Fruit fly (Drosophila melanogaster) whole organism, pupa: ENCODE data around the gene snk.

Experiments
- CG10348 ChIP-seq: fragments of 200-800 bp; sonication (Bioruptor generic); IDR thresholded peaks from 2 replicates; pipeline ENCODE4 v1.3.6; 2022; ENCODE audit warnings: missing biosample characterization, missing genetic modification characterization
- CG12605 ChIP-seq: fragments of 200-800 bp; sonication (Bioruptor generic); IDR thresholded peaks from 2 replicates; pipeline ENCODE4 v1.3.6; 2022; ENCODE audit warnings: missing biosample characterization, missing genetic modification characterization
- CG13204 ChIP-seq: fragments of 200-800 bp; sonication (Bioruptor generic); optimal IDR thresholded peaks from 2 replicates; lab custom pipeline; 2018; ENCODE audit warnings: missing biosample characterization, mild to moderate bottlenecking, missing genetic modification characterization, moderate library complexity
- CG14655 ChIP-seq: fragments of 200-800 bp; sonication (Bioruptor generic); optimal IDR thresholded peaks from 3 replicates; lab custom pipeline; 2017; ENCODE audit warnings: mild to moderate bottlenecking, missing biosample characterization, missing genetic modification reagents, missing genetic modification characterization
- CG15710 ChIP-seq: fragments of 200-800 bp; sonication (Bioruptor generic); optimal IDR thresholded peaks from 2 replicates; lab custom pipeline; 2018; ENCODE audit warnings: missing biosample characterization, mild to moderate bottlenecking, missing genetic modification characterization, moderate library complexity
- CG17806 ChIP-seq: fragments of 200-800 bp; sonication (Bioruptor generic); optimal IDR thresholded peaks from 2 replicates; lab custom pipeline; 2018; ENCODE audit warnings: missing biosample characterization, mild to moderate bottlenecking, missing genetic modification characterization, moderate library complexity
- CG32121 ChIP-seq: fragments of 200-800 bp; sonication (Bioruptor generic); IDR thresholded peaks from 2 replicates; pipeline ENCODE4 v1.3.6; 2022; ENCODE audit warnings: missing biosample characterization, missing genetic modification characterization
- CG34367 ChIP-seq: fragments of 200-800 bp; sonication (Bioruptor generic); optimal IDR thresholded peaks from 2 replicates; lab custom pipeline; 2018; ENCODE audit warnings: missing biosample characterization, mild to moderate bottlenecking, missing genetic modification characterization
- CG4496 ChIP-seq: fragments of 200-800 bp; sonication (Bioruptor generic); IDR thresholded peaks from 3 replicates; pipeline ENCODE4 v1.3.6; 2022; ENCODE audit warnings: missing biosample characterization, missing genetic modification characterization
- CG8159 ChIP-seq: fragments of 200-800 bp; sonication (Bioruptor generic); optimal IDR thresholded peaks from 3 replicates; lab custom pipeline; 2018; ENCODE audit warnings: missing biosample characterization, mild to moderate bottlenecking, missing genetic modification characterization, moderate library complexity
- CG8301 ChIP-seq: fragments of 200-800 bp; sonication (Bioruptor generic); optimal IDR thresholded peaks from 2 replicates; lab custom pipeline; 2018; ENCODE audit warnings: missing biosample characterization, mild to moderate bottlenecking, missing genetic modification characterization
- CG9948 ChIP-seq: fragments of 200-800 bp; sonication (Bioruptor generic); optimal IDR thresholded peaks from 2 replicates; lab custom pipeline; 2018; ENCODE audit warnings: missing biosample characterization, mild to moderate bottlenecking, missing genetic modification characterization, moderate library complexity
- D1 ChIP-seq: fragments of 200-800 bp; sonication (Bioruptor generic); optimal IDR thresholded peaks from 2 replicates; lab custom pipeline; 2018; ENCODE audit warnings: missing biosample characterization, mild to moderate bottlenecking, missing genetic modification characterization, moderate library complexity
- EcR ChIP-seq: fragments of 200-800 bp; sonication (Bioruptor generic); optimal IDR thresholded peaks from 3 replicates; lab custom pipeline; 2019; ENCODE audit warnings: missing biosample characterization, missing genetic modification characterization, mild to moderate bottlenecking, moderate library complexity, missing genetic modification reagents
- Ets98B ChIP-seq: fragments of 200-800 bp; sonication (Bioruptor generic); IDR thresholded peaks from 2 replicates; pipeline ENCODE4 v1.3.6; 2022; ENCODE audit warnings: missing biosample characterization, missing genetic modification characterization
- Pif1A ChIP-seq: fragments of 200-800 bp; sonication (Bioruptor generic); optimal IDR thresholded peaks from 3 replicates; lab custom pipeline; 2016; ENCODE audit warnings: missing biosample characterization, missing genetic modification characterization
- Pif1B ChIP-seq: fragments of 200-800 bp; sonication (Bioruptor generic); optimal IDR thresholded peaks from 3 replicates; lab custom pipeline; 2016; ENCODE audit warnings: missing biosample characterization, missing genetic modification characterization
- Snoo ChIP-seq: fragments of 200-800 bp; sonication (Bioruptor generic); optimal IDR thresholded peaks from 3 replicates; lab custom pipeline; 2017; ENCODE audit warnings: missing biosample characterization, mild to moderate bottlenecking, missing genetic modification characterization, inconsistent platforms
- fd96Ca ChIP-seq: fragments of 200-800 bp; sonication (Bioruptor generic); IDR thresholded peaks from 3 replicates; pipeline ENCODE4 v1.3.6; 2022; ENCODE audit warnings: missing biosample characterization, missing genetic modification characterization
- gl ChIP-seq: fragments of 200-800 bp; sonication (Bioruptor generic); optimal IDR thresholded peaks from 2 replicates; lab custom pipeline; 2018; ENCODE audit warnings: missing biosample characterization, mild to moderate bottlenecking, missing genetic modification characterization
- rn ChIP-seq: fragments of 200-800 bp; sonication (Bioruptor generic); IDR thresholded peaks from 2 replicates; pipeline ENCODE4 v1.3.6; 2022; ENCODE audit warnings: missing biosample characterization, missing genetic modification characterization

Gene snk

DNA sequence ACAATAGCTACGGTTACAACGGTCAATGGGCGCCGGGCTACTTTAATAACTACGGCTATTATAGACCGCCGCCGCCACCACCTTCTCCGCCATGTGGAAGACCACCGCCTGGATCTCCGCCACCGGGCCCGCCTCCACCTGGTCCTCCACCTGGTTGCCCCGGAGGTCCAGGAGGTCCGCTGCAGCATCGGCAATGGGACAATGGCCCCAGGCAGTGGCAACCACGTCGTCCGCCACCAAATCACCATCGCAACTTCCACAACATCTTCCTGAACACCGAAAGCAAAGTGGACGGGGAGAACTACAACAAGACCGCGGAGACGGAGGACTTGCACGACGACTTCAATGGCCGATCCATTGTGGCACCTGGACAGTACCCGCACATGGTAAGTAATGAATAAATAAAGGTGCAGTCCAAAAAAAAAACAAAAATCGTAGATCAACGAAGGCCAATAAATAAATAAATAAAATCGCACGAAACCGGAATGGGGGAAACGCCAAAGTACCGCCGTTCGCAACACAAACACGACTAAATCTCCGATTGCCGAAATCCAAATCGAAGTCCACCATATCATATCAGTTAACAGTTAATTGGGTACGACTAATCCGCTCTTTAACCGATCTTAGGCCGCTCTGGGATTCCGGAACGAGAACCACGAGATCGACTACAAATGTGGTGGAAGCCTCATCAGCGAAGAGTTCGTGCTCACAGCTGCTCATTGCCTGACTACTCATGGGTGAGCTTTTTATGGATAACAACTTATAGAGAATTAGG is at the start of gene snk:
Gene snk, minus strand, starts transcription at position 513 of the 775 bp plus-strand sequence.
- TF ChIP-seq fd96Ca (0 out of 3 replicates have a peak, but pooled peaks have one; percentile 6), gl (tag; lab: Kevin White, UChicago) (no peak)
- TF ChIP-seq, all 21 proteins: peak for 1

- TF ChIP-seq Pif1B (GFP tag; lab: Kevin White, UChicago) (no peak), CG9948 (tag; lab: Kevin White, UChicago) (no peak), Snoo (no peak), CG32121 (GFP tag; lab: Robert Waterston, UW) (no peak), CG14655 (GFP tag; lab: Kevin White, UChicago) (peak; percentile 22), CG4496 (peak; percentile 35; the same call in 1 of the 3 replicates), CG10348 (GFP tag; lab: Robert Waterston, UW) (no peak), CG8159 (tag; lab: Kevin White, UChicago) (peak; percentile 45), Pif1A (GFP tag; lab: Kevin White, UChicago) (peak; percentile 16), rn (GFP tag; lab: Robert Waterston, UW) (no peak), Ets98B (no peak), fd96Ca (no peak), CG17806 (tag; lab: Kevin White, UChicago) (no peak), CG8301 (tag; lab: Kevin White, UChicago) (no peak), EcR (GFP tag; lab: Kevin White, UChicago) (no peak), gl (tag; lab: Kevin White, UChicago) (no peak), CG15710 (peak; percentile 35), CG13204 (no peak), D1 (tag; lab: Kevin White, UChicago) (no peak), CG12605 (GFP tag; lab: Robert Waterston, UW) (peak; percentile 15; the same call in 1 of the 2 replicates), CG34367 (no peak)
Observed at dm6 chr3R:13091666-13092065, 49.1 kb upstream of the snk start.

DNA sequence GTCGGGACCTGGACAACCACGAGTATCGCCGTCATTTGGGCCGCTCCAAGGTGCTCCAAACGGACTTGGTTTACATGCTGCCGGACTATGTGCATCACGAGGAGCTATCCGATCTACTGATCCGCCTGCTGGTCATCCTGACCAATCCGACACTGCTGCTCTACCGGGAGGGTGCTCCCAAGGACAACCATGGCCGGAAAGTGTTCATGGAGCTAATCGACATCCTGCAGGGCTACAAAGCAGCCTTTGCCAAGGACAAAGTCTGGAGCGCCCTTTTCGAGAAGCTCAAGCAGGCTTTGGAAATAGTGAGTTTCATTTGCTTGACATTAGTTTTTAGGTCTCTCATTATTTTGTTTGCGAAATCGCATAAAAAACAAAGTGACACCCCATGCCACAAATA is 46.4 kb upstream of the snk start, which contains the start of gene CG34308:
Gene CG34308, plus strand, starts transcription at position 301 of the 400 bp plus-strand sequence.
- TF ChIP-seq CG12605 (GFP tag; lab: Robert Waterston, UW) (no peak), CG10348 (GFP tag; lab: Robert Waterston, UW) (no peak), CG14655 (GFP tag; lab: Kevin White, UChicago) (no peak), gl (tag; lab: Kevin White, UChicago) (no peak), CG4496 (no peak), Pif1A (GFP tag; lab: Kevin White, UChicago) (no peak)

DNA sequence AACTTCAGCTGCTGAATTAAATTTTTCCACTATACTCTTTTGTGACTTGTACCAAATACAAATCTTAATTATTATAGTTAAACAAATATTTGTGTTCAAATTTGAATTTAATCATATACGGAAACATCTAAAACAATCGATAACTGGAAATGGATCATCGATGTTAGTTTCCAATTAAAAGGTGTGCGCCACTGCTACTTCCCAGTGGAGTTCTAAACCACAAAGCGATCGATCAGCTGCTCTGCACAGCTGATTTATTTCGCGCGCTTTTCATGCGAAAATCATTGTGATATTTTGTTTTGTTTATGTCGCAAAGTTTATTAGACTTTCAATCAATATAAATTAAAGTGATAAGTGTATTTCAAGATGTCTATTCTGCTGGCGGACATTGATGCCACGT is 45.8 kb upstream of the snk start, which contains the start of gene timeout:
Gene timeout, plus strand, starts transcription at position 257 of the 400 bp plus-strand sequence.
- TF ChIP-seq D1 (tag; lab: Kevin White, UChicago) (peak; percentile 13), CG9948 (tag; lab: Kevin White, UChicago) (no peak)

- no peak for TF ChIP-seq gl (tag; lab: Kevin White, UChicago)
Observed at dm6 chr3R:13085924-13086323, 43.4 kb upstream of the snk start, which contains the start of gene CG43063. Gene CG43063 (plus strand): TSS chr3R:13086224.

DNA sequence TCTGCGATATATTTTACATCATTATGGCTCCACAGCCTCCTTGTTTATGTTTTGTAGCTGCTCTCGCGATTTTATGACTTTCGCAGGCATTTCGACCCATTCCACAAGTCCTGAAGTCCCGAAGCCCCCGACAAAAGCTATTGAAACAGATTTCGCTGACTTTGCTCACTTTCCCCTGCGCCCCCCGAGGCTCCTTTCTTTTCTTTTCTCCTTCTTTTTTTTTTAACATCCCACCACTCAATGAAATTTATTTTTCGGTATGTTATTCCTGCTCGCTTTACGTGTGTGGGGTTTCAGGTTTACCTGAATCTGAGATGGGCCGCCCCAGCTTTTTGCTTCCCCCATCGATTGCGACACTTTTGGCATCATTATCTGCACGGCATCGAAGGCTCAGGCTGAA is 39.8 kb upstream of the snk start:
- TF ChIP-seq D1 (tag; lab: Kevin White, UChicago) (no peak), CG17806 (tag; lab: Kevin White, UChicago) (no peak), EcR (GFP tag; lab: Kevin White, UChicago) (no peak), fd96Ca (no peak), CG10348 (GFP tag; lab: Robert Waterston, UW) (no peak), CG8301 (tag; lab: Kevin White, UChicago) (no peak), CG32121 (GFP tag; lab: Robert Waterston, UW) (no peak), Pif1A (GFP tag; lab: Kevin White, UChicago) (no peak), CG4496 (no peak), CG13204 (no peak), Snoo (no peak), CG14655 (GFP tag; lab: Kevin White, UChicago) (no peak), gl (tag; lab: Kevin White, UChicago) (no peak), CG15710 (no peak), CG9948 (tag; lab: Kevin White, UChicago) (no peak), Ets98B (no peak), CG8159 (tag; lab: Kevin White, UChicago) (no peak), CG12605 (GFP tag; lab: Robert Waterston, UW) (no peak), CG34367 (no peak)
- TF ChIP-seq, all 21 proteins: peak for 0

DNA sequence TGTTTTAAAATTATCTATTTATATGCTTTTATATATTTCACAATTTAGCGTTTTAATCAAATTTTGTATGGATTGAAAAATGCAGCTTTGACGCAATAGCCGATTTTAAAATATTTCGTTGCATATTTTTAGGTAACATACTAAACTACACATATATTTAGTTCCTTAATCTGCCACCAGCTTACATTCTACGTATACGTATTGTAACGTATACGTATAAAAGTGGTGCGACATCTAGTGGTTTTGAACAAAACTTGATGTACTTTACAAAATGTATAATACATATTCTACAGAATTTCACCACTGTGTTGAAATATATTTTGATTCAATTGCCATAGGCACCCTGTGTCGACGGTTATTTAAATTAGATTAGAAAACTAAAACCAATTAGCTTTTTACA is 35.7 kb upstream of the snk start:
- TF ChIP-seq CG17806 (tag; lab: Kevin White, UChicago) = no peak
- TF ChIP-seq fd96Ca = no peak
- TF ChIP-seq CG9948 (tag; lab: Kevin White, UChicago) = no peak
- TF ChIP-seq CG8159 (tag; lab: Kevin White, UChicago) = no peak
- TF ChIP-seq CG10348 (GFP tag; lab: Robert Waterston, UW) = no peak
